Worm (Caenorhabditis elegans): ENCODE results near the gene C50H11.13.

Gene C50H11.13

DNA sequence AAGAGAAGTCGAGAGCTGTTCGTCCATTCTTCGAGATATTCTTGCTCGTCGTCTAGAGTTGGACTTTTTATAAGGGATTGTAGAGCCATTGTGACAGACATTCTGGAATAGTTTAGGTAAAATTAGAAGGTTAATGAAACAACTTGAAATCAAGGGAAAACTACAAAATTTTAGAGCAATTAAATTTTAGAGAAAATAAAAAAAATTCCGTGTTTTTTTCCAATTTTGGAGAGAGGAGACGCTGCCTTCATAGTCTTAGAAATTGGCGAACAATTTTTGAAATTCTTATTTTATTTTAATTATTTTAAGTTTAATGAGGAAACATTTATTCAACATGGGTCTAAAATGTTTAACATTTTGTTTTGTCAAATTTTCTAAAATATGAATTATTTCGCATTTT is at the start of gene C50H11.13:
Gene C50H11.13, minus strand, starts transcription at position 101 of the 400 bp plus-strand sequence.
- TF ChIP-seq K02D7.2 (tag; optimal IDR thresholded peaks at IDR 0.05): no peak
- no peak for TF ChIP-seq gmeb-2 (tag; optimal IDR thresholded peaks at IDR 0.05)
- TF ChIP-seq rnt-1 (tag; optimal IDR thresholded peaks at IDR 0.05): no peak
- no peak for TF ChIP-seq fax-1 (tag; optimal IDR thresholded peaks at IDR 0.05)
- no peak for TF ChIP-seq pag-3 (tag; optimal IDR thresholded peaks at IDR 0.05; ENCODE audit: borderline replicate concordance)
- TF ChIP-seq unc-42 (tag; optimal IDR thresholded peaks at IDR 0.05): no peak
- TF ChIP-seq C38D4.7 (GFP tag; optimal IDR thresholded peaks at IDR 0.05): no peak
- no peak for TF ChIP-seq npax-4 (tag; optimal IDR thresholded peaks at IDR 0.05)
- no peak for TF ChIP-seq elt-4 (tag; optimal IDR thresholded peaks at IDR 0.05)
- no peak for TF ChIP-seq ceh-18 (tag; optimal IDR thresholded peaks at IDR 0.05)
- no peak for TF ChIP-seq ceh-34 (tag; optimal IDR thresholded peaks at IDR 0.05)

DNA sequence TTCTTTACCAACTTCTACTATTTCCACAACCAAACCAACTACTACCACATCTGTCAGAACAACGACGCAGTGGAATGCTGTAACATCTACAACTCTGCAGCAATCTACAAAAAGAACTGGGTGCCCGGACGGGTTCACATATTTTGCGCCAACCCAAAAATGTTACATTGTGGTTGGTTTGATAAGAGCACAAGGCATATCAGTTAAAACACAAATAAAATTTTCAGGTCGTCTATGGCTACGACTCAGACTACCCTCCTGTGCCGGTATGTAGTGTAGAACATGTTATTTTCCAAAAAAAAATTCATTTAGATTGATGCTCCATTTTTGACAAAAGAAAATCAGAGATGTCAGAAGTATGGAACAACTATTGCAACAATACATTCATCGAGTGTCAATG is 47.7 kb upstream of the C50H11.13 start:
- TF ChIP-seq unc-3 (GFP tag; conservative IDR thresholded peaks at IDR 0.05): no peak
- TF ChIP-seq unc-3 (tag; optimal IDR thresholded peaks at IDR 0.05): no peak
- no peak for TF ChIP-seq ets-4 (tag; optimal IDR thresholded peaks at IDR 0.05)
- no peak for TF ChIP-seq mec-3 (tag; optimal IDR thresholded peaks at IDR 0.05; ENCODE audit: borderline replicate concordance)
- no peak for TF ChIP-seq fkh-6 (tag; optimal IDR thresholded peaks at IDR 0.05)
- TF ChIP-seq hlh-15 (tag; optimal IDR thresholded peaks at IDR 0.05): no peak
- no peak for TF ChIP-seq pax-1 (tag; optimal IDR thresholded peaks at IDR 0.05)
- no peak for TF ChIP-seq ceh-22 (tag; optimal IDR thresholded peaks at IDR 0.05)
- TF ChIP-seq sox-4 (tag; optimal IDR thresholded peaks at IDR 0.05): no peak
- TF ChIP-seq pag-3 (tag; optimal IDR thresholded peaks at IDR 0.05; ENCODE audit: borderline replicate concordance): no peak
- TF ChIP-seq ttx-3 (tag; optimal IDR thresholded peaks at IDR 0.05): no peak
- TF ChIP-seq ceh-2 (tag; optimal IDR thresholded peaks at IDR 0.05): no peak
- TF ChIP-seq lim-6 (tag; optimal IDR thresholded peaks at IDR 0.05): no peak
- no peak for TF ChIP-seq pat-9 (tag; optimal IDR thresholded peaks at IDR 0.05)
- no peak for TF ChIP-seq tbx-2 (tag; optimal IDR thresholded peaks at IDR 0.05)
- no peak for TF ChIP-seq odd-2 (tag; optimal IDR thresholded peaks at IDR 0.05)

DNA sequence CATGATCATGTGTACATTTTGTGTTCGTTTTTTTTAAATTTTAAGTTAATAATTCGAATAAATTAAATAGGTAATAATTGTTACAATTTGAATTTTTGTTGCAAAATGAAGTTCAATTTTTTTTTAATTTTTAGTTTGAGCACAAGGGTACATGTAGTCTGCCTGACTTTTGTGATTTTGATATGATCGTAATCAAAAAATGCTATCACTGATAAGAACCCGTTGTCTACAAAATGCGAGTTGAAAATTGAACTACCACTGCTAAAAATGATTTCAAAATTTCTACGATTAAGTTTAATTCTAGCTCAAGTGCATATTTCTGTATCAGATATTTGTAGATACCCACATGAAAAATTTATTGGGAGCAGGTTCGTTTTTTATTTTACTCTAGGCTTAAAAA is 46.7 kb upstream of the C50H11.13 start, which contains the start of gene clec-210:
Gene clec-210, plus strand, starts transcription at position 211 of the 400 bp plus-strand sequence.
- TF ChIP-seq unc-86 (tag; optimal IDR thresholded peaks at IDR 0.05) (no peak), elt-2 (tag; optimal IDR thresholded peaks at IDR 0.05) (peak; percentile 1)

DNA sequence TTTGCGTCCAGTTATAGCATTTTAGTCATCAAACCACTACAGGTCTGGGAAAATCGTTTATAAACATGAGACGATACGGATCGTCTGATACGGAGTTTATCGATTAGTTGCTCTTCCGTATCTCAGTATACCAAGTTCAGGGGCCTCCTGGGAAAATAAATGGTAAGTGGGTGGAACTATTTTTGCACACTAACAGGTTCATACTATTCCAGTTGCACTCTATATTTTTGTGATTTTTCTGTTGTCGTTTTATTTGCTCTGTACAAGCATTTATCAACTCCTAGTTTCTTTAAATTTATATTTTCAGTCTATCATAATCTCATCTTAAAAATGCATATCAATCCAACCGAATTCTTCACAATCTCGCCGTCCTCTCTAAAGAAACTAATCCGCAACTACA is 43.5 kb upstream of the C50H11.13 start, which contains the start of gene Y73C8C.3:
Gene Y73C8C.3, plus strand, starts transcription at position 301 of the 400 bp plus-strand sequence.
- no peak for TF ChIP-seq pax-1 (tag; optimal IDR thresholded peaks at IDR 0.05)

DNA sequence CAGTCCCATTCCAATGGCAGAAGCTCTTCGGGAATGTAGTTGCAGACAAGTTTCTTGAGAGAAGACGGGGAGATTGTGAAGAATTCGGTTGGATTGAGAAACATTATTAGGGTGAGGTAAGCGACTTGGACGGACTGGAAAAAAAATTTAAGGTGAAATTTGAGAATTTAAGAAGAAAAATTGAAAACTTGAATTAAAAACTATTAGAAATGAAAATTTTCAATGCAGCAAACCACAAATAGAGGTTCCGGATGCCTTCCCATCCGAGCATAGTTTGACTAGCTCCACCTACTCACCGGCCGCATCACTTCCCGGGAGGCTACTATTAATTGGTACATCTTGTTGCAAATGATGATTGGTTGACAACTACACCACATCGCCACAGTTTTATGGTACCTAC is 42.3 kb upstream of the C50H11.13 start, which contains the start of gene Y73C8C.8:
Gene Y73C8C.8, minus strand, starts transcription at position 101 of the 400 bp plus-strand sequence.
- TF ChIP-seq hlh-15 (tag; optimal IDR thresholded peaks at IDR 0.05) (no peak), fkh-10 (GFP tag; optimal IDR thresholded peaks at IDR 0.05) (no peak), ceh-9 (tag; optimal IDR thresholded peaks at IDR 0.05) (no peak), ttx-3 (tag; optimal IDR thresholded peaks at IDR 0.05) (no peak), dmd-4 (tag; optimal IDR thresholded peaks at IDR 0.05; ENCODE audit: borderline replicate concordance) (no peak), eyg-1 (tag; optimal IDR thresholded peaks at IDR 0.05) (no peak), zip-5 (tag; optimal IDR thresholded peaks at IDR 0.05) (no peak), pax-1 (tag; optimal IDR thresholded peaks at IDR 0.05) (no peak), fkh-6 (tag; optimal IDR thresholded peaks at IDR 0.05) (no peak), pha-2 (tag; optimal IDR thresholded peaks at IDR 0.05) (no peak), ceh-24 (tag; optimal IDR thresholded peaks at IDR 0.05) (no peak), hlh-13 (GFP tag; optimal IDR thresholded peaks at IDR 0.05) (no peak)

All from whole organism, late embryonic.